Worm (Caenorhabditis elegans): ENCODE measurements around the gene Y47A7.2.

DNA sequence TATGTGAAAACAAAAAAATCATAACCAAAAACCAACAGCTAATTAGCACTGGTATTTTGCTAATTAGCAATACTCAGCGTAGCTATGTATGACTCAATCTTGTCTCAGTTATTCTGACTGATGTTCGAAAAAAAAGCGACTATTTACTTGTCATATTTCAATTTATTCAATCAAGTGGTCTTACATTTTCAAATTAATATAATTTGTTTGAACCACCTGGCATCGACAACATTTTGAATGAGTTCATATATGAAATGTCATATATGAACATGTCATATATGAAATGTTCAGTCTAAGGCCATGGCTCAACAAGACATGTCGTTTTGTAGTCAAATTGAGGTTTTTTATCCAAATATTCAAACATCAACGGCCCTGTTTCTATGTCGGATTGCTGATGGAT, 32.7 kb downstream of the Y47A7.2 start, which contains the start of gene srw-140:
- TF ChIP-seq pes-1 (GFP tag; IDR thresholded peaks at IDR 0.05) = no peak
- TF ChIP-seq tbx-11 (GFP tag; IDR thresholded peaks at IDR 0.05) = no peak
- no peak for TF ChIP-seq ceh-36 (tag; optimal IDR thresholded peaks at IDR 0.05)
- TF ChIP-seq flt-1 (GFP tag; IDR thresholded peaks at IDR 0.05) = no peak
- no peak for TF ChIP-seq ama-1 (optimal IDR thresholded peaks at IDR 0.05)
- TF ChIP-seq hnd-1 (tag; optimal IDR thresholded peaks at IDR 0.05) = no peak
- no peak for TF ChIP-seq scrt-1 (GFP tag; IDR thresholded peaks at IDR 0.05)
- TF ChIP-seq tra-4 (tag; optimal IDR thresholded peaks at IDR 0.05) = no peak
- no peak for TF ChIP-seq F13C5.2 (tag; optimal IDR thresholded peaks at IDR 0.05)
- no peak for TF ChIP-seq ets-7 (tag; optimal IDR thresholded peaks at IDR 0.05)
- TF ChIP-seq tbx-37 (GFP tag; conservative IDR thresholded peaks at IDR 0.05) = no peak
- no peak for TF ChIP-seq B0310.2 (tag; optimal IDR thresholded peaks at IDR 0.05)
- TF ChIP-seq hmbx-1 (tag; optimal IDR thresholded peaks at IDR 0.05) = no peak
- TF ChIP-seq sea-1 (GFP tag; conservative IDR thresholded peaks at IDR 0.05) = no peak

All from whole organism, early embryonic.